Fruit fly (Drosophila melanogaster) whole organism, embryonic: ENCODE data around the gene nudC.

Experiments
- C15 ChIP-seq: fragments of 200-800 bp; sonication (Bioruptor generic); IDR thresholded peaks from 3 replicates; pipeline ENCODE4 v1.3.6; 2022; ENCODE audit warnings: missing biosample characterization, missing genetic modification characterization
- CG10979 ChIP-seq: fragments of 200-800 bp; sonication (Bioruptor generic); optimal IDR thresholded peaks from 2 replicates; lab custom pipeline; 2018; ENCODE audit warnings: missing biosample characterization, mild to moderate bottlenecking, missing genetic modification characterization, moderate library complexity
- CG12299 ChIP-seq: fragments of 200-800 bp; sonication (Bioruptor generic); optimal IDR thresholded peaks from 2 replicates; lab custom pipeline; 2018; ENCODE audit warnings: missing biosample characterization, mild to moderate bottlenecking, missing genetic modification characterization
- CG14014 ChIP-seq: fragments of 200-800 bp; sonication (Bioruptor generic); IDR thresholded peaks from 2 replicates; pipeline ENCODE4 v1.3.6; 2022; ENCODE audit warnings: missing biosample characterization, missing genetic modification characterization
- CG1602 ChIP-seq: fragments of 200-800 bp; sonication (Bioruptor generic); optimal IDR thresholded peaks from 3 replicates; lab custom pipeline; 2016; ENCODE audit warnings: missing biosample characterization, missing genetic modification characterization
- CG16815 ChIP-seq: fragments of 200-800 bp; sonication (Bioruptor generic); optimal IDR thresholded peaks from 3 replicates; lab custom pipeline; 2017; ENCODE audit warnings: missing biosample characterization, mild to moderate bottlenecking, missing genetic modification characterization
- CG17359 ChIP-seq: fragments of 200-800 bp; sonication (Bioruptor generic); optimal IDR thresholded peaks from 3 replicates; lab custom pipeline; 2018; ENCODE audit warnings: missing biosample characterization, mild to moderate bottlenecking, missing genetic modification characterization, moderate library complexity
- CG30403 ChIP-seq: fragments of 200-800 bp; sonication (Bioruptor generic); optimal IDR thresholded peaks from 3 replicates; lab custom pipeline; 2016; ENCODE audit warnings: missing biosample characterization, missing genetic modification characterization
- CG3065 ChIP-seq: fragments of 200-800 bp; sonication (Bioruptor generic); optimal IDR thresholded peaks from 2 replicates; lab custom pipeline; 2016; ENCODE audit warnings: missing biosample characterization, missing genetic modification characterization
- CG34224 ChIP-seq: fragments of 200-800 bp; sonication (Bioruptor generic); IDR thresholded peaks from 3 replicates; pipeline ENCODE4 v1.3.6; 2022; ENCODE audit warnings: missing biosample characterization, missing genetic modification characterization; ENCODE audit not compliant: partially characterized antibody
- CG34422 ChIP-seq: fragments of 200-800 bp; sonication (Bioruptor generic); IDR thresholded peaks from 3 replicates; pipeline ENCODE4 v1.3.6; 2022; ENCODE audit warnings: missing biosample characterization, missing genetic modification characterization
- CG3847 ChIP-seq: fragments of 200-800 bp; sonication (Bioruptor generic); IDR thresholded peaks from 2 replicates; pipeline ENCODE4 v1.3.6; 2022; ENCODE audit warnings: missing biosample characterization, missing genetic modification characterization
- CG6654 ChIP-seq: fragments of 200-800 bp; sonication (Bioruptor generic); optimal IDR thresholded peaks from 2 replicates; lab custom pipeline; 2017; ENCODE audit warnings: missing biosample characterization, mild to moderate bottlenecking, missing genetic modification characterization
- CG6854 ChIP-seq: fragments of 200-800 bp; sonication (Bioruptor generic); optimal IDR thresholded peaks from 3 replicates; lab custom pipeline; 2017; ENCODE audit warnings: missing biosample characterization, mild to moderate bottlenecking, missing genetic modification characterization
- CG7372 ChIP-seq: fragments of 200-800 bp; sonication (Bioruptor generic); IDR thresholded peaks from 2 replicates; pipeline ENCODE4 v1.3.6; 2022; ENCODE audit warnings: missing biosample characterization, missing genetic modification characterization
- CG7963 ChIP-seq: fragments of 200-800 bp; sonication (Bioruptor generic); IDR thresholded peaks from 3 replicates; pipeline ENCODE4 v1.3.6; 2022; ENCODE audit warnings: missing biosample characterization, missing genetic modification characterization; ENCODE audit not compliant: partially characterized antibody
- CG8089 ChIP-seq: fragments of 200-800 bp; sonication (Bioruptor generic); optimal IDR thresholded peaks from 3 replicates; lab custom pipeline; 2016; ENCODE audit warnings: missing biosample characterization, missing genetic modification characterization
- Dll ChIP-seq: fragments of 200-800 bp; sonication (Bioruptor generic); IDR thresholded peaks from 4 replicates; pipeline ENCODE4 v1.3.6; 2022; ENCODE audit warnings: missing biosample characterization, missing genetic modification characterization; ENCODE audit not compliant: partially characterized antibody
- Doc3 ChIP-seq: fragments of 200-800 bp; sonication (Bioruptor generic); IDR thresholded peaks from 3 replicates; pipeline ENCODE4 v1.3.6; 2022; ENCODE audit warnings: missing biosample characterization, missing genetic modification characterization; ENCODE audit not compliant: partially characterized antibody
- E2f2 ChIP-seq: fragments of 200-800 bp; sonication (Bioruptor generic); IDR thresholded peaks from 2 replicates; pipeline ENCODE4 v1.3.6; 2022; ENCODE audit warnings: missing biosample characterization, missing genetic modification characterization
- Gug ChIP-seq: fragments of 200-800 bp; sonication (Bioruptor generic); IDR thresholded peaks from 4 replicates; pipeline ENCODE4 v1.3.6; 2022; ENCODE audit warnings: missing biosample characterization, missing genetic modification characterization
- Hr78 ChIP-seq, 2 experiments: fragments of 200-800 bp in 1 of 2; fragments of >200 bp in 1 of 2; sonication (Bioruptor generic) in 1 of 2; optimal IDR thresholded peaks; 2 replicates each; lab custom pipeline; 2017 to 2019; ENCODE audit warnings: missing biosample characterization in 2 of 2, missing genetic modification characterization in 2 of 2, mild to moderate bottlenecking in 1 of 2, moderate library complexity in 1 of 2
- Jarid2 ChIP-seq: fragments of 200-800 bp; sonication (Bioruptor generic); optimal IDR thresholded peaks from 3 replicates; lab custom pipeline; 2017; ENCODE audit warnings: mild to moderate bottlenecking, missing biosample characterization, missing genetic modification reagents, missing genetic modification characterization
- Mad ChIP-seq: fragments of 200-800 bp; sonication (Bioruptor generic); optimal IDR thresholded peaks from 2 replicates; lab custom pipeline; 2016; ENCODE audit warnings: missing biosample characterization, missing genetic modification characterization
- Myb ChIP-seq: fragments of 200-800 bp; sonication (Bioruptor generic); optimal IDR thresholded peaks from 2 replicates; lab custom pipeline; 2016; ENCODE audit warnings: missing biosample characterization, missing genetic modification characterization
- Pdp1 ChIP-seq, 2 experiments: fragments of 200-800 bp; sonication (Bioruptor generic); optimal IDR thresholded peaks; 3 replicates each; lab custom pipeline; 2016; ENCODE audit warnings: missing biosample characterization in 2 of 2, missing genetic modification characterization in 2 of 2, mild to moderate bottlenecking in 1 of 2, moderate library complexity in 1 of 2
- Sin3A ChIP-seq: fragments of >200 bp; optimal IDR thresholded peaks from 2 replicates; lab custom pipeline; 2018
- Six4 ChIP-seq: fragments of 200-800 bp; sonication (Bioruptor generic); optimal IDR thresholded peaks from 2 replicates; lab custom pipeline; 2016; ENCODE audit warnings: missing biosample characterization, missing genetic modification characterization
- YL-1 ChIP-seq: fragments of 200-800 bp; sonication (Bioruptor generic); optimal IDR thresholded peaks from 3 replicates; lab custom pipeline; 2017; ENCODE audit warnings: missing biosample characterization, mild to moderate bottlenecking, missing genetic modification characterization
- aop ChIP-seq: fragments of 200-800 bp; sonication (Bioruptor generic); IDR thresholded peaks from 2 replicates; pipeline ENCODE4 v1.3.6; 2022; ENCODE audit warnings: missing biosample characterization, missing genetic modification characterization
- cas ChIP-seq: fragments of 200-800 bp; sonication (Bioruptor generic); IDR thresholded peaks from 2 replicates; pipeline ENCODE4 v1.3.6; 2022; ENCODE audit warnings: missing biosample characterization, missing genetic modification characterization
- cg ChIP-seq: fragments of 200-800 bp; sonication (Bioruptor generic); optimal IDR thresholded peaks from 3 replicates; lab custom pipeline; 2019; ENCODE audit warnings: missing biosample characterization, mild to moderate bottlenecking, missing genetic modification characterization, moderate library complexity
- crol ChIP-seq: fragments of 200-800 bp; sonication (Bioruptor generic); IDR thresholded peaks from 2 replicates; pipeline ENCODE4 v1.3.6; 2022; ENCODE audit warnings: missing biosample characterization, missing genetic modification characterization
- dimm ChIP-seq: fragments of 200-800 bp; sonication (Bioruptor generic); IDR thresholded peaks from 2 replicates; pipeline ENCODE4 v1.3.6; 2022; ENCODE audit warnings: missing biosample characterization, missing genetic modification characterization
- emc ChIP-seq: fragments of 200-800 bp; sonication (Bioruptor generic); optimal IDR thresholded peaks from 2 replicates; lab custom pipeline; 2016; ENCODE audit warnings: missing biosample characterization, missing genetic modification characterization
- esg ChIP-seq: fragments of 200-800 bp; sonication (Bioruptor generic); conservative IDR thresholded peaks from 2 replicates; pipeline ENCODE4 v1.3.6; 2022; ENCODE audit warnings: missing biosample characterization, missing genetic modification characterization
- ftz-f1 ChIP-seq: fragments of 200-800 bp; sonication (Bioruptor generic); optimal IDR thresholded peaks from 2 replicates; lab custom pipeline; 2016; ENCODE audit warnings: missing biosample characterization, missing genetic modification characterization
- gce ChIP-seq: fragments of 200-800 bp; sonication (Bioruptor generic); IDR thresholded peaks from 3 replicates; pipeline ENCODE4 v1.3.6; 2022; ENCODE audit warnings: missing biosample characterization, missing genetic modification characterization
- gem ChIP-seq: fragments of 200-800 bp; sonication (Bioruptor generic); optimal IDR thresholded peaks from 2 replicates; lab custom pipeline; 2019; ENCODE audit warnings: missing biosample characterization, mild to moderate bottlenecking, missing genetic modification characterization, moderate library complexity
- ham ChIP-seq: fragments of 200-800 bp; sonication (Bioruptor generic); IDR thresholded peaks from 2 replicates; pipeline ENCODE4 v1.3.6; 2022; ENCODE audit warnings: missing biosample characterization, missing genetic modification characterization
- hb ChIP-seq: fragments of 200-800 bp; sonication (Bioruptor generic); IDR thresholded peaks from 3 replicates; pipeline ENCODE4 v1.3.6; 2022; ENCODE audit warnings: missing biosample characterization, missing genetic modification characterization; ENCODE audit not compliant: partially characterized antibody
- klu ChIP-seq: fragments of 200-800 bp; sonication (Bioruptor generic); IDR thresholded peaks from 2 replicates; pipeline ENCODE4 v1.3.6; 2022; ENCODE audit warnings: missing biosample characterization, missing genetic modification characterization
- lilli ChIP-seq: fragments of 200-800 bp; sonication (Bioruptor generic); optimal IDR thresholded peaks from 3 replicates; lab custom pipeline; 2016; ENCODE audit warnings: missing biosample characterization, missing genetic modification characterization
- luna ChIP-seq: fragments of 200-800 bp; sonication (Bioruptor generic); optimal IDR thresholded peaks from 2 replicates; lab custom pipeline; 2016; ENCODE audit warnings: missing biosample characterization, missing genetic modification characterization
- nerfin-1 ChIP-seq: fragments of 200-800 bp; sonication (Bioruptor generic); optimal IDR thresholded peaks from 3 replicates; lab custom pipeline; 2019; ENCODE audit warnings: missing biosample characterization, mild to moderate bottlenecking, missing genetic modification characterization, moderate library complexity
- shn ChIP-seq: fragments of 200-800 bp; sonication (Bioruptor generic); optimal IDR thresholded peaks from 3 replicates; lab custom pipeline; 2016; ENCODE audit warnings: missing biosample characterization, missing genetic modification characterization
- slbo ChIP-seq: fragments of 200-800 bp; sonication (Bioruptor generic); IDR thresholded peaks from 2 replicates; pipeline ENCODE4 v1.3.6; 2022; ENCODE audit warnings: missing biosample characterization, missing genetic modification characterization
- stc ChIP-seq: fragments of 200-800 bp; sonication (Bioruptor generic); IDR thresholded peaks from 2 replicates; pipeline ENCODE4 v1.3.6; 2022; ENCODE audit warnings: missing biosample characterization, missing genetic modification characterization
- trem ChIP-seq: fragments of 200-800 bp; optimal IDR thresholded peaks from 3 replicates; lab custom pipeline; 2019; ENCODE audit warnings: missing biosample characterization, mild to moderate bottlenecking, missing genetic modification characterization, moderate library complexity

nudC gene

dm6 chr3L:16779704-16780173, 25.1 kb upstream of the nudC start, which contains the start of the genes mus302 and CG9705 (continued):
- TF ChIP-seq hb (GFP tag; lab: Robert Waterston, UW), result 0 out of 3 replicates have a peak, but pooled peaks have one; percentile 38
- TF ChIP-seq Six4 (GFP tag; lab: Kevin White, UChicago), result peak; percentile 27
- TF ChIP-seq Mad (GFP tag; lab: Kevin White, UChicago), result peak; percentile 22
- peak; percentile 29; the same call in 1 of the 3 replicates for TF ChIP-seq CG34224
- peak; percentile 8; the same call in 1 of the 2 replicates for TF ChIP-seq cas
- no peak for TF ChIP-seq CG6854 (GFP tag; lab: Kevin White, UChicago)
- peak; percentile 78 for TF ChIP-seq slbo (GFP tag; lab: Robert Waterston, UW)
- TF ChIP-seq nerfin-1, result peak; percentile 17
- TF ChIP-seq Pdp1 (GFP tag; optimal IDR thresholded peaks at IDR 0.05; lab: Kevin White, UChicago), result peak; percentile 14 to 26
- TF ChIP-seq klu (GFP tag; lab: Robert Waterston, UW), result no peak
- TF ChIP-seq CG7372 (GFP tag; lab: Robert Waterston, UW), result 0 out of 2 replicates have a peak, but pooled peaks have one; percentile 15
- peak; percentile 57; the same call in 1 of the 2 replicates for TF ChIP-seq E2f2
- TF ChIP-seq Gug (GFP tag; lab: Robert Waterston, UW), result no peak
- TF ChIP-seq CG14014 (GFP tag; lab: Robert Waterston, UW), result 0 out of 2 replicates have a peak, but pooled peaks have one; percentile 27
- TF ChIP-seq lilli (GFP tag; lab: Kevin White, UChicago), result peak; percentile 40
- peak; percentile 60 for TF ChIP-seq Sin3A
- peak; percentile 72 for TF ChIP-seq trem (tag; lab: Kevin White, UChicago)
- TF ChIP-seq CG3847 (GFP tag; lab: Robert Waterston, UW), result peak; percentile 31; the same call in 1 of the 2 replicates
- peak; percentile 84 for TF ChIP-seq Dll (GFP tag; lab: Robert Waterston, UW)
- peak; percentile 81 for TF ChIP-seq CG30403 (GFP tag; lab: Kevin White, UChicago)
- TF ChIP-seq CG34422 (GFP tag; lab: Robert Waterston, UW), result no peak

dm6 chr3L:16780317-16780716, 24.5 kb upstream of the nudC start:
- TF ChIP-seq CG10979 (tag; lab: Kevin White, UChicago), result no peak
- TF ChIP-seq nerfin-1, result peak; percentile 69
- TF ChIP-seq CG7963 (GFP tag; lab: Robert Waterston, UW), result 0 out of 3 replicates have a peak, but pooled peaks have one; percentile 2
- no peak for TF ChIP-seq aop
- TF ChIP-seq cg (GFP tag; lab: Kevin White, UChicago), result peak; percentile 60
- TF ChIP-seq Doc3, result no peak
- TF ChIP-seq CG34422 (GFP tag; lab: Robert Waterston, UW), result 0 out of 3 replicates have a peak, but pooled peaks have one; percentile 54
- no peak for TF ChIP-seq CG12299 (tag; lab: Kevin White, UChicago)
- peak in 1 of 2 experiments; percentile 52 for TF ChIP-seq Hr78 (GFP tag; optimal IDR thresholded peaks at IDR 0.05; lab: Kevin White, UChicago)
- TF ChIP-seq crol (GFP tag; lab: Robert Waterston, UW), result peak; percentile 60
- no peak for TF ChIP-seq dimm
- no peak for TF ChIP-seq Myb
- TF ChIP-seq CG17359, result no peak
- peak; percentile 54 for TF ChIP-seq ftz-f1 (GFP tag; lab: Kevin White, UChicago)
- TF ChIP-seq stc (GFP tag; lab: Robert Waterston, UW), result 0 out of 2 replicates have a peak, but pooled peaks have one; percentile 8

dm6 chr3L:16782218-16782763, 22.5 kb upstream of the nudC start:
- TF ChIP-seq esg, result peak; percentile 55
- TF ChIP-seq emc (GFP tag; lab: Kevin White, UChicago), result no peak
- TF ChIP-seq ham, result no peak
- no peak for TF ChIP-seq YL-1 (GFP tag; lab: Kevin White, UChicago)
- peak; percentile 60 for TF ChIP-seq CG16815
- peak; percentile 55 for TF ChIP-seq CG1602 (GFP tag; lab: Kevin White, UChicago)
- TF ChIP-seq CG6654 (GFP tag; lab: Kevin White, UChicago), result peak; percentile 63
- no peak for TF ChIP-seq C15 (GFP tag; lab: Robert Waterston, UW)
- TF ChIP-seq CG3065 (GFP tag; lab: Kevin White, UChicago), result no peak
- peak; percentile 68 for TF ChIP-seq trem (tag; lab: Kevin White, UChicago)
- peak; percentile 24 for TF ChIP-seq CG8089
- TF ChIP-seq shn, result peak; percentile 18
- TF ChIP-seq luna (GFP tag; lab: Kevin White, UChicago), result no peak
- TF ChIP-seq gce (GFP tag; lab: Robert Waterston, UW), result peak; percentile 67; the same call in 2 of the 3 replicates
- TF ChIP-seq gem, result peak; percentile 87
- TF ChIP-seq Jarid2 (GFP tag; lab: Kevin White, UChicago), result peak; percentile 42
